Fruit fly (Drosophila melanogaster): ENCODE results near the gene Nepl19.

DNA sequence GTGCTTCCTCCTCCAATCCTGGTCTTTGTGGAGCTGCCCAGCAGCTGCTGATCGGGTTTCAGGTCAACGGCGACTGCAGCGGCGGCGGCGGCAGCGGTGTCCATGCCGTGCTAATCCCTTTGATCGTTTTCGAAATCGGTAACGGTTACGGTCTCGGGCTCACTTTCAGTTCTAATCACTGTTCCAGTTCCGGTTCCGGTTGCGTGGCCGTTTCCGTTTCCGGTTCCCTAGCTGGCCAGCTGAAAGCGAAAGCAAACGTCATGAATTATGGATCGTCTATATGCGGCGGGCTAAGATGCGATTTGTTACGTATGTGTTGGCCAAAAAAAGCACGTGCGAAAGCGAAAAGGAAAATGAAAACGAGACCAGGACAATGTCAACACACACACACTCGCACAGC, 6.9 kb upstream of the Nepl19 start:
- no peak for TF ChIP-seq insv (optimal IDR thresholded peaks at IDR 0.05)
- TF ChIP-seq psq (optimal IDR thresholded peaks at IDR 0.05), result no peak
